Fruit fly (Drosophila melanogaster): Measurements from ENCODE around the gene CG14624.

The CG14624 gene

DNA sequence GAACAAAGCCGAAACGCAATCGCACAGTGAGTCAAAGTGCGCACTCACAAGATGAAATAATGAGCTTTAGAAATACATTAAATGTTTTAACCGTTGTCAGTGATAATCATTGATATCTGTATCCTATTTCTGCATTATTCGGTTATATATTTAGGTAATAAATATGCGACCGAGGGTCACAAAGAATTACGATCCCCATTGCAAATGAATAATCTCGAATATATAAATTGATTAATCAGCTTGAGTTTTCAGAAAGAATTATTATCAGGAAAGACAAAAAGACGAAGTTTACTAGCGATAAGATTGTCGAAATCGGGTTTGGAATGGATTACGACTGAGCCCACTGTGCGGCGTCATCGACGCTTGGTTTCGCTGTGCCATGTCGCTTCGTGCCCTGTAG, 35.5 kb upstream of the CG14624 start (continued):
- TF ChIP-seq Fer1 (GFP tag; optimal IDR thresholded peaks at IDR 0.05) = peak; percentile 68
- TF ChIP-seq CG12942 (GFP tag; optimal IDR thresholded peaks at IDR 0.05) = peak; percentile 10
- peak; percentile 25 for TF ChIP-seq scrt (GFP tag; optimal IDR thresholded peaks at IDR 0.05)
- TF ChIP-seq Poxn (GFP tag; IDR thresholded peaks at IDR 0.05) = no peak
- no peak for TF ChIP-seq slou (GFP tag; optimal IDR thresholded peaks at IDR 0.05)
- TF ChIP-seq BEAF-32 (GFP tag; optimal IDR thresholded peaks at IDR 0.05) = no peak
- no peak for TF ChIP-seq CG17802 (tag; optimal IDR thresholded peaks at IDR 0.05)
- TF ChIP-seq lbe (GFP tag; optimal IDR thresholded peaks at IDR 0.05) = peak; percentile 45
- TF ChIP-seq tll (GFP tag; optimal IDR thresholded peaks at IDR 0.05) = no peak
- TF ChIP-seq Dll (GFP tag; IDR thresholded peaks at IDR 0.05; ENCODE audit: partially characterized antibody) = no peak
- no peak for TF ChIP-seq CG14667 (GFP tag; IDR thresholded peaks at IDR 0.05)
- peak; percentile 56 for TF ChIP-seq HHEX (GFP tag; optimal IDR thresholded peaks at IDR 0.05)
- peak; percentile 14 for TF ChIP-seq CG6854 (GFP tag; optimal IDR thresholded peaks at IDR 0.05)
- peak; percentile 37 for TF ChIP-seq CG12391 (tag; optimal IDR thresholded peaks at IDR 0.05)
- no peak for TF ChIP-seq CG8290 (GFP tag; optimal IDR thresholded peaks at IDR 0.05)
- peak in 1 of 2 experiments; percentile 8 for TF ChIP-seq CG8290 (tag; optimal IDR thresholded peaks at IDR 0.05)
- TF ChIP-seq CG8924 (tag; optimal IDR thresholded peaks at IDR 0.05) = peak; percentile 57
- no peak for TF ChIP-seq CG5953 (GFP tag; IDR thresholded peaks at IDR 0.05)
- no peak for TF ChIP-seq Gug (GFP tag; IDR thresholded peaks at IDR 0.05)
- no peak for TF ChIP-seq Six4 (GFP tag; optimal IDR thresholded peaks at IDR 0.05)
- no peak for TF ChIP-seq CG10462 (GFP tag; optimal IDR thresholded peaks at IDR 0.05)
- TF ChIP-seq CG13424 (tag; optimal IDR thresholded peaks at IDR 0.05) = peak; percentile 59
- TF ChIP-seq Dbx (GFP tag; IDR thresholded peaks at IDR 0.05) = no peak
- peak; percentile 76 for TF ChIP-seq CG2678 (tag; optimal IDR thresholded peaks at IDR 0.05)
- TF ChIP-seq CG10959 (GFP tag; IDR thresholded peaks at IDR 0.05) = no peak
- no peak for TF ChIP-seq Tbp (GFP tag; optimal IDR thresholded peaks at IDR 0.05)
- no peak for TF ChIP-seq MTF-1 (GFP tag; optimal IDR thresholded peaks at IDR 0.05; ENCODE audit: borderline replicate concordance)
- peak; percentile 24 for TF ChIP-seq CG12155 (GFP tag; optimal IDR thresholded peaks at IDR 0.05)
- TF ChIP-seq Oli (tag; optimal IDR thresholded peaks at IDR 0.05) = peak; percentile 66
- TF ChIP-seq CG18764 (GFP tag; optimal IDR thresholded peaks at IDR 0.05) = no peak
- no peak for TF ChIP-seq zf30C (GFP tag; optimal IDR thresholded peaks at IDR 0.05)
- no peak for TF ChIP-seq CG11696 (GFP tag; IDR thresholded peaks at IDR 0.05)
- no peak for TF ChIP-seq jing (GFP tag; optimal IDR thresholded peaks at IDR 0.05)
- no peak for TF ChIP-seq sqz (GFP tag; optimal IDR thresholded peaks at IDR 0.05)
- TF ChIP-seq CG13296 (GFP tag; optimal IDR thresholded peaks at IDR 0.05) = peak; percentile 70
- TF ChIP-seq row (GFP tag; IDR thresholded peaks at IDR 0.05) = peak; percentile 66
- no peak for TF ChIP-seq usp (GFP tag; optimal IDR thresholded peaks at IDR 0.05)
- no peak for TF ChIP-seq en (GFP tag; optimal IDR thresholded peaks at IDR 0.05)
- TF ChIP-seq CG11398 (GFP tag; optimal IDR thresholded peaks at IDR 0.05) = no peak
- TF ChIP-seq ash1 (GFP tag; optimal IDR thresholded peaks at IDR 0.05) = no peak
- TF ChIP-seq kah (GFP tag; optimal IDR thresholded peaks at IDR 0.05) = no peak
- TF ChIP-seq CG17361 (GFP tag; IDR thresholded peaks at IDR 0.05) = peak; percentile 59
- no peak for TF ChIP-seq CG2199 (GFP tag; IDR thresholded peaks at IDR 0.05)
- TF ChIP-seq Hsf (GFP tag; optimal IDR thresholded peaks at IDR 0.05) = no peak
- peak; percentile 8 for TF ChIP-seq Hand (GFP tag; optimal IDR thresholded peaks at IDR 0.05)
- TF ChIP-seq CG2875 (GFP tag; optimal IDR thresholded peaks at IDR 0.05) = no peak
- TF ChIP-seq E2f2 (GFP tag; IDR thresholded peaks at IDR 0.05) = no peak; the same call in 1 of the 2 replicates
- TF ChIP-seq CG7839 (tag; optimal IDR thresholded peaks at IDR 0.05) = peak; percentile 71
- TF ChIP-seq ranshi (GFP tag; IDR thresholded peaks at IDR 0.05) = peak; percentile 31; the same call in 1 of the 2 replicates
- TF ChIP-seq Mad (GFP tag; optimal IDR thresholded peaks at IDR 0.05) = no peak
- TF ChIP-seq Sry-δ (GFP tag; optimal IDR thresholded peaks at IDR 0.05) = no peak
- TF ChIP-seq psq (GFP tag; optimal IDR thresholded peaks at IDR 0.05) = no peak
